Worm (Caenorhabditis elegans) whole organism, L4 larva: ENCODE results near the gene wapl-1.
A peak's percentile ranks its signal among the peaks of the same experiment; 100 is the strongest.

Experiments used
- D1046.2 ChIP-seq: fragments of 200-800 bp; sonication (Bioruptor generic); IDR thresholded peaks from 2 replicates; pipeline ENCODE4 v1.3.6; 2022; ENCODE audit warnings: missing genetic modification characterization, missing compliant biosample characterization
- F10B5.3 ChIP-seq: sonication (generic microtip); optimal IDR thresholded peaks from 2 replicates; lab custom pipeline; 2016; ENCODE audit warnings: mild to moderate bottlenecking, missing genetic modification characterization, missing compliant biosample characterization
- F26F4.8 ChIP-seq: fragments of 200-800 bp; sonication (Bioruptor generic); conservative IDR thresholded peaks from 2 replicates; pipeline ENCODE4 v1.3.6; 2022; ENCODE audit warnings: missing genetic modification characterization, missing compliant biosample characterization
- F44E2.7 ChIP-seq: fragments of 200-800 bp; sonication (Bioruptor generic); IDR thresholded peaks from 2 replicates; pipeline ENCODE4 v2.1.2; 2022; ENCODE audit warnings: missing genetic modification characterization, missing compliant biosample characterization
- F49E8.2 ChIP-seq: sonication (generic microtip); optimal IDR thresholded peaks from 2 replicates; lab custom pipeline; 2016; ENCODE audit warnings: missing compliant biosample characterization, mild to moderate bottlenecking, missing genetic modification characterization, borderline replicate concordance
- R02D3.7 ChIP-seq: fragments of 150-350 bp; sonication (generic microtip); optimal IDR thresholded peaks from 3 replicates; lab custom pipeline; 2014; ENCODE audit warnings: missing biosample characterization, missing genetic modification characterization
- ZK337.2 ChIP-seq: fragments of 200-800 bp; sonication (Bioruptor generic); IDR thresholded peaks from 2 replicates; pipeline ENCODE4 v1.3.6; 2022; ENCODE audit warnings: missing genetic modification reagents, missing genetic modification characterization, missing compliant biosample characterization
- ZK546.5 ChIP-seq, 2 experiments: sonication (generic microtip); optimal IDR thresholded peaks; 2 replicates each; lab custom pipeline; 2017; ENCODE audit warnings: missing biosample characterization in 2 of 2, missing genetic modification characterization in 2 of 2
- aha-1 ChIP-seq: fragments of 150-350 bp; peaks from one replicate; lab custom pipeline; 2014; ENCODE audit warnings: missing biosample characterization, missing genetic modification characterization
- aly-2 ChIP-seq: sonication (generic microtip); optimal IDR thresholded peaks from 2 replicates; lab custom pipeline; 2018; ENCODE audit warnings: missing biosample characterization, missing genetic modification characterization
- ama-1 ChIP-seq: fragments of 150-350 bp; optimal IDR thresholded peaks from 2 replicates; lab custom pipeline; 2014; ENCODE audit warnings: inconsistent platforms, mixed read lengths
- arid-1 ChIP-seq: fragments of 200-800 bp; sonication (Bioruptor generic); conservative IDR thresholded peaks from 2 replicates; pipeline ENCODE4 v1.3.6; 2022; ENCODE audit warnings: missing genetic modification reagents, missing genetic modification characterization, missing compliant biosample characterization
- ces-1 ChIP-seq: fragments of 150-350 bp; sonication (generic microtip); optimal IDR thresholded peaks from 4 replicates; lab custom pipeline; 2014; ENCODE audit warnings: missing biosample characterization, missing genetic modification reagents, missing genetic modification characterization
- dmd-6 ChIP-seq: fragments of 200-800 bp; sonication (Bioruptor generic); IDR thresholded peaks from 2 replicates; pipeline ENCODE4 v1.3.6; 2022; ENCODE audit warnings: missing genetic modification reagents, missing genetic modification characterization, missing compliant biosample characterization
- dmd-9 ChIP-seq: fragments of 200-800 bp; sonication (Bioruptor generic); IDR thresholded peaks from 2 replicates; pipeline ENCODE4 v1.3.6; 2022; ENCODE audit warnings: missing genetic modification reagents, missing genetic modification characterization, missing compliant biosample characterization
- fkh-10 ChIP-seq: fragments of 150-350 bp; optimal IDR thresholded peaks from 2 replicates; lab custom pipeline; 2014; ENCODE audit warnings: missing biosample characterization, missing genetic modification reagents, missing genetic modification characterization
- gei-8 ChIP-seq: fragments of 200-800 bp; sonication (Bioruptor generic); optimal IDR thresholded peaks from 2 replicates; lab custom pipeline; 2018; ENCODE audit warnings: mild to moderate bottlenecking, missing genetic modification characterization, missing compliant biosample characterization
- hlh-11 ChIP-seq: fragments of 200-800 bp; sonication (Bioruptor generic); optimal IDR thresholded peaks from 2 replicates; lab custom pipeline; 2018; ENCODE audit warnings: mild to moderate bottlenecking, missing genetic modification characterization, missing compliant biosample characterization
- lin-38 ChIP-seq: fragments of 200-800 bp; sonication (Bioruptor generic); IDR thresholded peaks from 2 replicates; pipeline ENCODE4 v1.3.6; 2022; ENCODE audit warnings: missing genetic modification reagents, missing genetic modification characterization, missing compliant biosample characterization
- mdl-1 ChIP-seq, 2 experiments: fragments of 150-350 bp in 1 of 2; sonication (generic microtip) in 1 of 2; optimal IDR thresholded peaks; 2 replicates each; lab custom pipeline; 2014 to 2017; ENCODE audit warnings: missing biosample characterization in 2 of 2, missing genetic modification characterization in 2 of 2
- mep-1 ChIP-seq: fragments of 150-350 bp; sonication (generic microtip); optimal IDR thresholded peaks from 3 replicates; lab custom pipeline; 2014; ENCODE audit warnings: missing biosample characterization, missing genetic modification characterization
- mes-2 ChIP-seq: sonication (generic microtip); optimal IDR thresholded peaks from 2 replicates; lab custom pipeline; 2016; ENCODE audit warnings: missing genotype, mild to moderate bottlenecking, missing genetic modification characterization, missing compliant biosample characterization; ENCODE audit not compliant: poor library complexity, severe bottlenecking
- nhr-102 ChIP-seq: sonication (generic microtip); optimal IDR thresholded peaks from 2 replicates; lab custom pipeline; 2016; ENCODE audit warnings: mild to moderate bottlenecking, missing genetic modification characterization, moderate library complexity, missing compliant biosample characterization
- nhr-11 ChIP-seq: fragments of 150-350 bp; optimal IDR thresholded peaks from 2 replicates; lab custom pipeline; 2014; ENCODE audit warnings: missing biosample characterization, missing genetic modification characterization
- nhr-111 ChIP-seq: fragments of 200-800 bp; sonication (Bioruptor generic); optimal IDR thresholded peaks from 2 replicates; lab custom pipeline; 2018; ENCODE audit warnings: mild to moderate bottlenecking, missing genetic modification characterization, missing compliant biosample characterization
- nhr-25 ChIP-seq: sonication (generic microtip); optimal IDR thresholded peaks from 2 replicates; lab custom pipeline; 2017; ENCODE audit warnings: missing genetic modification characterization, mild to moderate bottlenecking, missing compliant biosample characterization, antibody characterized with exemption, moderate library complexity, borderline replicate concordance; ENCODE audit not compliant: insufficient read depth
- nhr-28 ChIP-seq: fragments of 150-350 bp; optimal IDR thresholded peaks from 2 replicates; lab custom pipeline; 2014; ENCODE audit warnings: missing biosample characterization, missing genetic modification characterization
- nhr-42 ChIP-seq: fragments of 200-800 bp; sonication (Bioruptor generic); IDR thresholded peaks from 2 replicates; pipeline ENCODE4 v1.3.6; 2022; ENCODE audit warnings: missing genetic modification characterization, missing compliant biosample characterization
- nhr-6 ChIP-seq: fragments of 150-350 bp; optimal IDR thresholded peaks from 2 replicates; lab custom pipeline; 2014; ENCODE audit warnings: missing biosample characterization, missing genetic modification characterization
- nhr-77 ChIP-seq: fragments of 150-350 bp; optimal IDR thresholded peaks from 2 replicates; lab custom pipeline; 2014; ENCODE audit warnings: missing biosample characterization, missing genetic modification characterization
- pha-4 ChIP-seq, 2 experiments: fragments of 150-350 bp in 1 of 2; fragments of 200-800 bp in 1 of 2; sonication (Bioruptor generic) in 1 of 2; IDR thresholded peaks in 1 of 2; optimal IDR thresholded peaks in 1 of 2; 2 replicates each; pipeline versions ENCODE4 v1.3.6 to Lab custom; 2014 to 2022; ENCODE audit warnings: missing genetic modification characterization in 2 of 2, missing genetic modification reagents in 2 of 2, missing biosample characterization in 1 of 2, missing compliant biosample characterization in 1 of 2
- php-3 ChIP-seq: fragments of 200-800 bp; sonication (Bioruptor generic); IDR thresholded peaks from 2 replicates; pipeline ENCODE4 v1.3.6; 2022; ENCODE audit warnings: missing genetic modification reagents, missing genetic modification characterization, missing compliant biosample characterization
- saeg-2 ChIP-seq: fragments of 200-800 bp; sonication (Bioruptor generic); IDR thresholded peaks from 2 replicates; pipeline ENCODE4 v1.3.6; 2022; ENCODE audit warnings: missing genetic modification reagents, missing genetic modification characterization, missing compliant biosample characterization
- sdz-12 ChIP-seq: fragments of 200-800 bp; sonication (Bioruptor generic); optimal IDR thresholded peaks from 2 replicates; lab custom pipeline; 2018; ENCODE audit warnings: mild to moderate bottlenecking, missing genetic modification characterization, missing compliant biosample characterization
- set-16 ChIP-seq: fragments of 200-800 bp; sonication (Bioruptor generic); IDR thresholded peaks from 2 replicates; pipeline ENCODE4 v1.3.6; 2022; ENCODE audit warnings: missing genetic modification reagents, missing genetic modification characterization, missing compliant biosample characterization
- unc-130 ChIP-seq: sonication (generic microtip); optimal IDR thresholded peaks from 2 replicates; lab custom pipeline; 2016; ENCODE audit warnings: missing genetic modification reagents, missing genetic modification characterization, missing compliant biosample characterization
- unc-62 ChIP-seq, 3 experiments: fragments of 150-350 bp in 1 of 3; sonication (generic microtip); optimal IDR thresholded peaks in 2 of 3; peaks in 1 of 3; 1 replicate in 1 of 3; 2 replicates in 2 of 3; lab custom pipeline; 2014 to 2017; ENCODE audit warnings: missing biosample characterization in 3 of 3, missing genetic modification characterization in 3 of 3, missing genetic modification reagents in 3 of 3, missing genotype in 1 of 3
- zfp-3 ChIP-seq: fragments of 200-800 bp; sonication (Bioruptor generic); conservative IDR thresholded peaks from 2 replicates; pipeline ENCODE4 v1.3.6; 2022; ENCODE audit warnings: missing genetic modification reagents, missing genetic modification characterization, missing compliant biosample characterization
- ztf-11 ChIP-seq: fragments of 150-350 bp; optimal IDR thresholded peaks from 2 replicates; lab custom pipeline; 2014; ENCODE audit warnings: missing biosample characterization, missing genetic modification characterization
- ztf-7 ChIP-seq: fragments of 150-350 bp; optimal IDR thresholded peaks from 2 replicates; lab custom pipeline; 2014; ENCODE audit warnings: missing biosample characterization, missing genetic modification characterization

wapl-1 gene

DNA sequence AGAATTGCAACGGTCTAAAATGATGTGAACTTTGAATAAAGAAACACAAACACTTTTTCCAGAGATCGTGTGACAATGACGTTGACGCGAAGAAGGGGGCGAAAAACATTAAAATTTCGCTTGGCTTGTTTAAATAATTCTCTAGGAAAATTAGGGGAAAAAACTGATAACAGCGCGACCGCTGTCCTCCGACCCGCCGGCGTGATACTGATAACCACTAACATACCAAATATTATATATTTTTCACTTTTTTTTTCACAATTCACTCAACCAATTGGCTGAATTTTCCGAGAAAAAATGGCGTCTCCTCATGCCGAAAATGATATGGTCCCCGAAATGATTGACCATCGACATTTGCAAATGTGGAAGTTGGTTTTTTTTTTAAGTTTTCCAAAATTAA lies 4.3 kb upstream of the wapl-1 start (continued):
- TF ChIP-seq fkh-10 (GFP tag; lab: Kevin White, UChicago), result no peak
- no peak for TF ChIP-seq nhr-6
- TF ChIP-seq nhr-102 (tag; lab: Kevin White, UChicago), result peak; percentile 47
- TF ChIP-seq lin-38 (GFP tag; lab: Robert Waterston, UW), result peak; percentile 62
- TF ChIP-seq unc-130 (GFP tag; lab: Kevin White, UChicago), result peak; percentile 23
- TF ChIP-seq ztf-7, result no peak
- TF ChIP-seq dmd-9 (GFP tag; lab: Robert Waterston, UW), result no peak
- no peak for TF ChIP-seq nhr-11 (tag; lab: Kevin White, UChicago)
- no peak for TF ChIP-seq arid-1 (GFP tag; lab: Robert Waterston, UW)
- no peak for TF ChIP-seq nhr-42 (GFP tag; lab: Robert Waterston, UW)
- TF ChIP-seq php-3 (GFP tag; lab: Robert Waterston, UW), result 0 out of 2 replicates have a peak, but pooled peaks have one; percentile 20
- no peak for TF ChIP-seq F26F4.8 (GFP tag; lab: Robert Waterston, UW)
- TF ChIP-seq ces-1 (GFP tag; lab: Kevin White, UChicago), result no peak
- TF ChIP-seq sdz-12 (GFP tag; lab: Kevin White, UChicago), result no peak
- TF ChIP-seq zfp-3 (GFP tag; lab: Robert Waterston, UW), result no peak; the same call in 1 of the 2 replicates
- TF ChIP-seq F10B5.3, result no peak
- no peak for TF ChIP-seq set-16
- peak; percentile 77 for TF ChIP-seq nhr-77 (tag; lab: Kevin White, UChicago)
- no peak for TF ChIP-seq ZK337.2 (GFP tag; lab: Robert Waterston, UW)
- peak; percentile 30 for TF ChIP-seq mep-1
- TF ChIP-seq ZK546.5 (tag; optimal IDR thresholded peaks at IDR 0.05; lab: Kevin White, UChicago), result no peak
- TF ChIP-seq aly-2 (tag; lab: Kevin White, UChicago), result no peak
- peak; percentile 30 for TF ChIP-seq gei-8 (GFP tag; lab: Kevin White, UChicago)
- TF ChIP-seq mdl-1 (tag; optimal IDR thresholded peaks at IDR 0.05; lab: Kevin White, UChicago), result no peak
- no peak for TF ChIP-seq unc-62 (GFP tag; optimal IDR thresholded peaks at IDR 0.05 in 1 of 2; lab: Kevin White, UChicago)
- no peak for TF ChIP-seq unc-62 (tag; optimal IDR thresholded peaks at IDR 0.05; lab: Kevin White, UChicago)
- TF ChIP-seq nhr-28, result peak; percentile 49
- peak; percentile 68 for TF ChIP-seq hlh-11 (tag; lab: Kevin White, UChicago)
- TF ChIP-seq ztf-11, result no peak
- no peak for TF ChIP-seq saeg-2
- TF ChIP-seq D1046.2 (GFP tag; lab: Robert Waterston, UW), result 0 out of 2 replicates have a peak, but pooled peaks have one; percentile 6
- TF ChIP-seq dmd-6 (GFP tag; lab: Robert Waterston, UW), result peak; percentile 56; the same call in 1 of the 2 replicates
- peak; percentile 87 for TF ChIP-seq ama-1
- TF ChIP-seq F49E8.2 (tag; lab: Kevin White, UChicago), result peak; percentile 19
- TF ChIP-seq, all 104 proteins: peak for 29

DNA sequence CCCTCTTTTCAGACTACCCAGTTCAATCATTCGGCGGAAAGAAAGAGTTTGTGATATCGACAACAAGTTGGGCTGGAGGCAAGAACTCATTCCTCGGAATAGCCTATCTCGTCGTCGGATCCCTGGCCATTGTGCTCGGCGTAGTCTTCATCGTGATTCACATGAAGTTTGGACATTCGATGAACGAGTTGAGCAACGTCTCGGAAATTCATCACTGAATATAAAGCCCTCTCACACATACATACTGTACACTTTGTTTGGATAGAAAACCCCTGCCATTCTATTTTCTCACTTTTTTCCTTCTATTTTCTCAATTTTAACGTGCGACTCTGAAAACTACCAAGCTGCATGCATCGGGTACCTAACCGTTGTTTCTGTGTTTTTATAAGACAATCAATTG lies 3.9 kb upstream of the wapl-1 start, which contains the start of gene R08C7.12:
TSS of gene R08C7.12 (plus strand) at position 301 of the 400 bp plus-strand sequence.
- TF ChIP-seq R02D3.7 (tag; lab: Kevin White, UChicago) (no peak), aha-1 (tag; lab: Kevin White, UChicago) (peak; percentile 8), ZK337.2 (GFP tag; lab: Robert Waterston, UW) (no peak)

DNA sequence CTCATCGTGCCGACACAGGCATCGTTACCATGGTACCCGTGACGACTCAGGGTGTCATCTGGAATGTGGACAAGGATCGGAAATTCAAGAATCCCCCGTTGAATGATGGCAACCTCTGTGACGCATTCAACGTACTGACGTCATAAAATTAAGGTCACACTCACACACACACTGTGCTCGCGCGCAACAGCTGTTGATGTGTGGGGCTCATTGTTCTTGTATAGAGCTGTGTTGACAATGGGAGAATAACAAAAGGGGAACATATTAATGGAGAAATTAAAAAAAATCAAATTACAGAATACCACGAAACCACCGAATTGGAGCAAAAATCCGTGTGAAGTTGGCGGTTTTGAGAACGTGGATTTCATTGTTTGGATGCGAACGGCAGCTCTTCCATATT lies 2.8 kb upstream of the wapl-1 start:
- TF ChIP-seq mes-2 (tag; lab: Kevin White, UChicago) (peak; percentile 15), nhr-25 (tag; lab: Kevin White, UChicago) (no peak), sdz-12 (GFP tag; lab: Kevin White, UChicago) (no peak), unc-130 (GFP tag; lab: Kevin White, UChicago) (no peak), mep-1 (no peak), nhr-111 (GFP tag; lab: Kevin White, UChicago) (no peak), F44E2.7 (GFP tag; lab: Robert Waterston, UW) (no peak), pha-4 (GFP tag; IDR thresholded peaks at IDR 0.05; lab: Robert Waterston, UW) (no peak), pha-4 (tag; optimal IDR thresholded peaks at IDR 0.05; lab: Kevin White, UChicago) (no peak)
- TF ChIP-seq, all 104 proteins: peak for 1
